Fruit fly (Drosophila melanogaster) whole organism, embryonic: ENCODE data around the gene Pvf1.
A peak's percentile ranks its signal among the peaks of the same experiment; 100 is the strongest.

Experiments used
- Atf3 ChIP-seq: fragments of 200-800 bp; sonication (Bioruptor generic); optimal IDR thresholded peaks from 3 replicates; lab custom pipeline; 2016; ENCODE audit warnings: missing biosample characterization, missing genetic modification characterization
- Atf6 ChIP-seq: fragments of 200-800 bp; sonication (Bioruptor generic); IDR thresholded peaks from 2 replicates; pipeline ENCODE4 v1.3.6; 2022; ENCODE audit warnings: missing biosample characterization, missing genetic modification characterization
- Awh ChIP-seq: fragments of 200-800 bp; sonication (Bioruptor generic); IDR thresholded peaks from 2 replicates; pipeline ENCODE4, ENCODE4 v1.3.6; 2022; ENCODE audit warnings: missing biosample characterization, missing genetic modification characterization
- Bdp1 ChIP-seq: fragments of 200-800 bp; sonication (Bioruptor generic); optimal IDR thresholded peaks from 3 replicates; lab custom pipeline; 2016; ENCODE audit warnings: missing biosample characterization, missing genetic modification characterization
- CG10209 ChIP-seq: fragments of 200-800 bp; sonication (Bioruptor generic); optimal IDR thresholded peaks from 3 replicates; lab custom pipeline; 2017; ENCODE audit warnings: missing biosample characterization, mild to moderate bottlenecking, missing genetic modification characterization, missing genetic modification reagents
- CG10267 ChIP-seq: fragments of 200-800 bp; sonication (Bioruptor generic); optimal IDR thresholded peaks from 2 replicates; lab custom pipeline; 2018; ENCODE audit warnings: missing biosample characterization, mild to moderate bottlenecking, missing genetic modification characterization, moderate library complexity
- CG11560 ChIP-seq: fragments of 200-800 bp; sonication (Bioruptor generic); IDR thresholded peaks from 3 replicates; pipeline ENCODE4 v1.3.6; 2022; ENCODE audit warnings: missing biosample characterization, missing genetic modification characterization
- CG12219 ChIP-seq: fragments of 200-800 bp; sonication (Bioruptor generic); optimal IDR thresholded peaks from 3 replicates; lab custom pipeline; 2018; ENCODE audit warnings: missing biosample characterization, mild to moderate bottlenecking, missing genetic modification characterization
- CG13424 ChIP-seq: fragments of 200-800 bp; sonication (Bioruptor generic); optimal IDR thresholded peaks from 2 replicates; lab custom pipeline; 2019; ENCODE audit warnings: missing biosample characterization, mild to moderate bottlenecking, missing genetic modification characterization, moderate library complexity
- CG15073 ChIP-seq: fragments of 200-800 bp; sonication (Bioruptor generic); optimal IDR thresholded peaks from 2 replicates; lab custom pipeline; 2016; ENCODE audit warnings: missing biosample characterization, missing genetic modification characterization
- CG15514 ChIP-seq: fragments of 200-800 bp; sonication (Bioruptor generic); optimal IDR thresholded peaks from 3 replicates; lab custom pipeline; 2017; ENCODE audit warnings: missing biosample characterization, missing genetic modification characterization, mild to moderate bottlenecking, moderate library complexity, missing genetic modification reagents
- CG18619 ChIP-seq: fragments of 200-800 bp; sonication (Bioruptor generic); optimal IDR thresholded peaks from 3 replicates; lab custom pipeline; 2017; ENCODE audit warnings: missing biosample characterization, mild to moderate bottlenecking, missing genetic modification characterization
- CG33213 ChIP-seq: fragments of 200-800 bp; sonication (Bioruptor generic); optimal IDR thresholded peaks from 3 replicates; lab custom pipeline; 2016; ENCODE audit warnings: missing biosample characterization, missing genetic modification characterization
- CG33557 ChIP-seq: fragments of 200-800 bp; sonication (Bioruptor generic); optimal IDR thresholded peaks from 2 replicates; lab custom pipeline; 2019; ENCODE audit warnings: missing biosample characterization, mild to moderate bottlenecking, missing genetic modification characterization, moderate library complexity
- CG5245 ChIP-seq: fragments of 200-800 bp; sonication (Bioruptor generic); optimal IDR thresholded peaks from 3 replicates; lab custom pipeline; 2016; ENCODE audit warnings: missing biosample characterization, missing genetic modification characterization
- CG9727 ChIP-seq: fragments of 200-800 bp; sonication (Bioruptor generic); optimal IDR thresholded peaks from 3 replicates; lab custom pipeline; 2017; ENCODE audit warnings: missing biosample characterization, mild to moderate bottlenecking, missing genetic modification characterization
- CG9876 ChIP-seq: fragments of 200-800 bp; sonication (Bioruptor generic); optimal IDR thresholded peaks from 2 replicates; lab custom pipeline; 2016; ENCODE audit warnings: missing biosample characterization, missing genetic modification characterization
- CG9932 ChIP-seq: fragments of 200-800 bp; sonication (Bioruptor generic); IDR thresholded peaks from 2 replicates; pipeline ENCODE4 v1.3.6; 2022; ENCODE audit warnings: missing biosample characterization, missing genetic modification characterization
- Dbx ChIP-seq: fragments of 200-800 bp; sonication (Bioruptor generic); IDR thresholded peaks from 3 replicates; pipeline ENCODE4 v1.3.6; 2022; ENCODE audit warnings: missing biosample characterization, missing genetic modification characterization
- E2f1 ChIP-seq: fragments of 200-800 bp; sonication (Bioruptor generic); IDR thresholded peaks from 2 replicates; pipeline ENCODE4 v1.3.6; 2022; ENCODE audit warnings: missing biosample characterization, missing genetic modification characterization
- HHEX ChIP-seq: fragments of 200-800 bp; sonication (Bioruptor generic); optimal IDR thresholded peaks from 3 replicates; lab custom pipeline; 2017; ENCODE audit warnings: missing biosample characterization, mild to moderate bottlenecking, missing genetic modification characterization, missing genetic modification reagents
- HLH4C ChIP-seq: fragments of 200-800 bp; sonication (Bioruptor generic); IDR thresholded peaks from 3 replicates; pipeline ENCODE4 v1.3.6; 2022; ENCODE audit warnings: missing biosample characterization, missing genetic modification characterization; ENCODE audit not compliant: partially characterized antibody
- HmgD ChIP-seq: fragments of 200-800 bp; sonication (Bioruptor generic); optimal IDR thresholded peaks from 3 replicates; lab custom pipeline; 2016; ENCODE audit warnings: missing biosample characterization, missing genetic modification characterization
- Oaz ChIP-seq: fragments of 200-800 bp; sonication (Bioruptor generic); IDR thresholded peaks from 2 replicates; pipeline ENCODE4 v1.3.6; 2022; ENCODE audit warnings: missing biosample characterization, missing genetic modification characterization
- Sry-δ ChIP-seq: fragments of 200-800 bp; sonication (Bioruptor generic); optimal IDR thresholded peaks from 2 replicates; lab custom pipeline; 2016; ENCODE audit warnings: missing biosample characterization, missing genetic modification characterization
- Ssrp ChIP-seq: fragments of 200-800 bp; sonication (Bioruptor generic); optimal IDR thresholded peaks from 2 replicates; lab custom pipeline; 2018; ENCODE audit warnings: missing biosample characterization, mild to moderate bottlenecking, missing genetic modification characterization, moderate library complexity
- TFAM ChIP-seq: fragments of 200-800 bp; sonication (Bioruptor generic); optimal IDR thresholded peaks from 2 replicates; lab custom pipeline; 2017; ENCODE audit warnings: missing biosample characterization, missing genetic modification characterization, inconsistent platforms
- Trl ChIP-seq, 3 experiments: fragments of >200 bp in 2 of 3; fragments of 200-800 bp in 1 of 3; sonication (Bioruptor generic) in 1 of 3; optimal IDR thresholded peaks; 2 replicates in 1 of 3; 3 replicates in 2 of 3; lab custom pipeline; 2016 to 2017; ENCODE audit warnings: missing biosample characterization in 1 of 3, missing genetic modification characterization in 1 of 3
- ap ChIP-seq: fragments of 200-800 bp; sonication (Bioruptor generic); IDR thresholded peaks from 2 replicates; pipeline ENCODE4 v1.3.6; 2022; ENCODE audit warnings: missing biosample characterization, missing genetic modification characterization
- ara ChIP-seq: fragments of 200-800 bp; sonication (Bioruptor generic); IDR thresholded peaks from 2 replicates; pipeline ENCODE4 v1.3.6; 2022; ENCODE audit warnings: missing biosample characterization, missing genetic modification characterization
- az2 ChIP-seq: fragments of 200-800 bp; sonication (Bioruptor generic); optimal IDR thresholded peaks from 3 replicates; lab custom pipeline; 2016; ENCODE audit warnings: missing biosample characterization, missing genetic modification characterization
- corto ChIP-seq: fragments of 200-800 bp; sonication (Bioruptor generic); optimal IDR thresholded peaks from 2 replicates; lab custom pipeline; 2016; ENCODE audit warnings: missing biosample characterization, mild to moderate bottlenecking, missing genetic modification characterization, moderate library complexity
- dan ChIP-seq: fragments of 200-800 bp; sonication (Bioruptor generic); IDR thresholded peaks from 2 replicates; pipeline ENCODE4 v1.3.6; 2022; ENCODE audit warnings: missing biosample characterization, missing genetic modification characterization
- danr ChIP-seq: fragments of 200-800 bp; sonication (Bioruptor generic); IDR thresholded peaks from 2 replicates; pipeline ENCODE4 v1.3.6; 2022; ENCODE audit warnings: missing biosample characterization, missing genetic modification characterization
- fd64A ChIP-seq: fragments of 200-800 bp; sonication (Bioruptor generic); optimal IDR thresholded peaks from 3 replicates; lab custom pipeline; 2018; ENCODE audit warnings: missing biosample characterization, mild to moderate bottlenecking, missing genetic modification characterization
- gcm2 ChIP-seq: fragments of 200-800 bp; sonication (Bioruptor generic); optimal IDR thresholded peaks from 2 replicates; lab custom pipeline; 2016; ENCODE audit warnings: missing biosample characterization, missing genetic modification characterization
- her ChIP-seq: fragments of 200-800 bp; sonication (Bioruptor generic); optimal IDR thresholded peaks from 2 replicates; lab custom pipeline; 2016; ENCODE audit warnings: missing biosample characterization, missing genetic modification characterization
- mld ChIP-seq: fragments of 200-800 bp; sonication (Bioruptor generic); IDR thresholded peaks from 3 replicates; pipeline ENCODE4 v1.3.6; 2022; ENCODE audit warnings: missing biosample characterization, missing genetic modification characterization; ENCODE audit not compliant: partially characterized antibody
- nom ChIP-seq: fragments of 200-800 bp; sonication (Bioruptor generic); optimal IDR thresholded peaks from 2 replicates; lab custom pipeline; 2017; ENCODE audit warnings: missing biosample characterization, missing genetic modification characterization, mild to moderate bottlenecking, moderate library complexity, missing genetic modification reagents
- pb ChIP-seq: fragments of 200-800 bp; sonication (Bioruptor generic); optimal IDR thresholded peaks from 3 replicates; lab custom pipeline; 2016; ENCODE audit warnings: missing biosample characterization, missing genetic modification characterization
- peb ChIP-seq: fragments of 200-800 bp; sonication (Bioruptor generic); IDR thresholded peaks from 2 replicates; pipeline ENCODE4 v1.3.6; 2022; ENCODE audit warnings: missing biosample characterization, missing genetic modification characterization
- pum ChIP-seq: fragments of 200-800 bp; sonication (Bioruptor generic); optimal IDR thresholded peaks from 2 replicates; lab custom pipeline; 2016; ENCODE audit warnings: missing biosample characterization, missing genetic modification characterization
- scrt ChIP-seq: fragments of 200-800 bp; sonication (Bioruptor generic); optimal IDR thresholded peaks from 2 replicates; lab custom pipeline; 2018; ENCODE audit warnings: missing biosample characterization, mild to moderate bottlenecking, missing genetic modification characterization, moderate library complexity
- tna ChIP-seq: fragments of 200-800 bp; sonication (Bioruptor generic); IDR thresholded peaks from 2 replicates; pipeline ENCODE4 v1.3.6; 2022; ENCODE audit warnings: missing biosample characterization, missing genetic modification characterization; ENCODE audit not compliant: partially characterized antibody
- vvl ChIP-seq: fragments of 200-800 bp; sonication (Bioruptor generic); IDR thresholded peaks from 2 replicates; pipeline ENCODE4 v1.3.6; 2022; ENCODE audit warnings: missing biosample characterization, missing genetic modification characterization
- zfh2 ChIP-seq: fragments of 200-800 bp; sonication (Bioruptor generic); optimal IDR thresholded peaks from 2 replicates; lab custom pipeline; 2016; ENCODE audit warnings: missing biosample characterization, missing genetic modification characterization

The Pvf1 gene

DNA sequence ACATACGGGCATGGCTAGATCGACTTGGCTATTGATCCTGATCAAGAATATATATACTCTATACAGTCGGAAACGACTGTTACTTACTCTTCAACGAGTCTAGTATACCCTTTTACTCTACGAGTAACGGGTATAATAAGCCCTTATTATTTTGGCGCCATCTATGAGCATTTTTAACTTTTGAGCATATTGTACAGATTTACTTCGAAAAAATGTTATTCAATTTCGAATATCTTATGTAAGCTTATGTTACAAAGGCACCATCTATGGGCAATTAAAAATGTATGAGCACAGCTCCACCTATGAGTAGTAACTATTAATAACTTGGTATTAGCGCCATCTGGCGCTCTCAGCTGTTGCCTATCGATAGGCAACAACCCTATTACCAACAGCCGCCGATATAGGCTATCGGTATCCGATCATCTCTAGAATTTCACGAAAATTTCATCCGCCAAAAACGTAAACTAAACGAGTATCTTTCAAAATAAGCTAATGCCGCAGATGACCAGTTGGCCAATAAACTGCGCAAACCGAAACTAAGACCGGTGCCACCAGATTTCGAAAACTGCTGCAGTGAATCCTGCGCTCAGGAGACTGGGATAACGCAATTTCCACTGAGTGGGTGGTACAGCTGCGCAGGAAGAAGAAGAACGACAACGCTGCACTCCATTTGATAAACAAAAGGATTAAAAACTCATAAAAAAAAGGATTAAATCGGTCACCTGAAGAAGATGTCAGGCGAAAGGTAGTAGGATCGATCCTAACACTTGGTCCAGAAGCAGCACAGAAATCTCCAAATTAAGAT is 10.9 kb downstream of the Pvf1 start, which contains the start of gene htk (continued):
- TF ChIP-seq CG15073 (GFP tag; lab: Kevin White, UChicago) (no peak), gcm2 (GFP tag; lab: Kevin White, UChicago) (no peak), mld (GFP tag; lab: Robert Waterston, UW) (peak; percentile 76; the same call in 2 of the 3 replicates), CG33557 (GFP tag; lab: Kevin White, UChicago) (peak; percentile 19), az2 (GFP tag; lab: Kevin White, UChicago) (peak; percentile 76), Atf6 (GFP tag; lab: Robert Waterston, UW) (peak; percentile 60), Ssrp (tag; lab: Kevin White, UChicago) (no peak), HHEX (GFP tag; lab: Kevin White, UChicago) (peak; percentile 53), Atf3 (peak; percentile 45), CG12219 (no peak), ara (GFP tag; lab: Robert Waterston, UW) (0 out of 2 replicates have a peak, but pooled peaks have one; percentile 31), E2f1 (GFP tag; lab: Robert Waterston, UW) (peak; percentile 79), peb (GFP tag; lab: Robert Waterston, UW) (0 out of 2 replicates have a peak, but pooled peaks have one; percentile 40)

DNA sequence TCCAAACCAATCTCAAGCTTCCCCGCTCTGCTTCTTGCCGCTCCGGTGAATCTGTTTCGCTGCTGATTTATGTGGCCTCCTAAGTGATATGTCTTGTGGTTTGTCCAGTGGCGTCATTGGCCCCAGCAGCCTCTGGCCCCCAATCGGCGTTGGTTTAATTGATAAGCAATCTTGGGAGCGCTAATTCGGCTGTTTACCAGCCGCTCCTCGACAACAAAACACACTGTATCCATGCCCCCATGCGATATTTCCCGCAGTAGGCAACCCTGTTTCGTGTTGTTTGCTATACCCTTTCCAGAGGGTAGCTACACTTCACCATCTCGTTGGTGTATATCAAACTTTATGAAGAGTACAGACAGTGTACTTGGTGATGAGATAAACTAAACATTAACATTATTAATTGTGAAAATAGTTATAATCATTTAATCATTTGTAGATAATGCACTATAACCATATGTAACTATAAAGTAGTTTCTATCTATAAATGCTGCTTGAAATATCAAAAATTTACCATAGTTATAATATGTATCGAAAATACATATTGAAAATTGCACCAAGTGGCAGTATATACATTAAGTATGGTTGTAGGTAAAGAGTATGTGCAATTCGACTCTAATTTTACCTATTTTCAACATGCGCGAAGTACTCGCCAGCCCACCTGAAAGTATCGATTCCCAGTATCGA is 16.0 kb downstream of the Pvf1 start, which contains the start of gene shop:
Gene shop (minus strand): TSS at position 229 of the 684 bp plus-strand sequence.
- peak; percentile 29 for TF ChIP-seq TFAM (GFP tag; lab: Kevin White, UChicago)
- TF ChIP-seq tna (GFP tag; lab: Robert Waterston, UW): peak; percentile 12; the same call in 1 of the 2 replicates
- peak; percentile 40 for TF ChIP-seq fd64A (GFP tag; lab: Kevin White, UChicago)
- peak; percentile 59 for TF ChIP-seq CG33213 (GFP tag; lab: Kevin White, UChicago)
- TF ChIP-seq CG5245 (GFP tag; lab: Kevin White, UChicago): peak; percentile 77
- peak; percentile 17 for TF ChIP-seq pb
- TF ChIP-seq CG11560 (tag; lab: Robert Waterston, UW): 0 out of 3 replicates have a peak, but pooled peaks have one; percentile 29
- peak; percentile 65 for TF ChIP-seq scrt (GFP tag; lab: Kevin White, UChicago)
- peak; percentile 76 for TF ChIP-seq Dbx (GFP tag; lab: Robert Waterston, UW)
- TF ChIP-seq CG15514 (GFP tag; lab: Kevin White, UChicago): peak; percentile 46
- peak; percentile 49 for TF ChIP-seq CG9876 (GFP tag; lab: Kevin White, UChicago)
- peak; percentile 64 for TF ChIP-seq pum (GFP tag; lab: Kevin White, UChicago)
- TF ChIP-seq CG9932 (GFP tag; lab: Robert Waterston, UW): peak; percentile 73
- peak; percentile 76 for TF ChIP-seq nom (GFP tag; lab: Kevin White, UChicago)
- peak; percentile 91 for TF ChIP-seq CG13424 (tag; lab: Kevin White, UChicago)
- no peak for TF ChIP-seq Trl (optimal IDR thresholded peaks at IDR 0.05; lab: Kevin White, UChicago)
- TF ChIP-seq Trl (GFP tag; optimal IDR thresholded peaks at IDR 0.05; lab: Kevin White, UChicago): peak; percentile 47
- no peak for TF ChIP-seq HmgD (GFP tag; lab: Kevin White, UChicago)
- TF ChIP-seq Awh: peak; percentile 74
- TF ChIP-seq CG9727 (GFP tag; lab: Kevin White, UChicago): peak; percentile 87
- peak; percentile 62 for TF ChIP-seq Bdp1 (GFP tag; lab: Kevin White, UChicago)
- peak; percentile 40; the same call in 1 of the 2 replicates for TF ChIP-seq ap (GFP tag; lab: Robert Waterston, UW)
- TF ChIP-seq CG10267 (tag; lab: Kevin White, UChicago): peak; percentile 73
- TF ChIP-seq her (GFP tag; lab: Kevin White, UChicago): no peak
- 0 out of 3 replicates have a peak, but pooled peaks have one; percentile 26 for TF ChIP-seq HLH4C (GFP tag; lab: Robert Waterston, UW)
- TF ChIP-seq danr (GFP tag; lab: Robert Waterston, UW): peak; percentile 53; the same call in 1 of the 2 replicates
- TF ChIP-seq Oaz (GFP tag; lab: Robert Waterston, UW): no peak
- TF ChIP-seq corto (GFP tag; lab: Kevin White, UChicago): no peak
- TF ChIP-seq vvl (GFP tag; lab: Robert Waterston, UW): peak; percentile 60; the same call in 1 of the 2 replicates
- TF ChIP-seq dan: no peak
- peak; percentile 83 for TF ChIP-seq CG10209 (GFP tag; lab: Kevin White, UChicago)
- peak; percentile 81 for TF ChIP-seq zfh2 (GFP tag; lab: Kevin White, UChicago)
- TF ChIP-seq CG18619 (GFP tag; lab: Kevin White, UChicago): peak; percentile 91
- peak; percentile 37 for TF ChIP-seq Sry-δ
